Fruit fly (Drosophila melanogaster): Measurements from ENCODE around the gene Cul5.

DNA sequence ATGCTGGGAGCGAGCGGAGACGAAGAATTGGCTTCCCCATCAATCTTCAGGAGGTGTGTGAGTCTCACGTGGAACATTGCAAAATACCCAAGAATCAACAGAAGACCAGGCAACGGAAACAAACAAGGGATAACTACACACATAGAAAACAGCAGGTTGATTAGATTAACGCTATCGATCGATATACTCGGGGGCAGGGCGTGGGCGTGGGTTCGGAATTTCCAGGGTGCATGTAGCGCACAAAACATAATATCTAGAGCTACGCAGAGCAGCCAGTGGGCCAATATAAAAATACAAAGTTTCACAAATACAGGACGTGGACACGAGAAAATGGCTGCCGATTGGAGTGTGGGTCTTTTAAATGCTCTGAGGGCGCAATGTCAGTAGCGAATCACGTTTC, 3.4 kb downstream of the Cul5 start:
- TF ChIP-seq ttk (optimal IDR thresholded peaks at IDR 0.05), result no peak
- no peak for TF ChIP-seq psq (optimal IDR thresholded peaks at IDR 0.05)
- TF ChIP-seq Myc (optimal IDR thresholded peaks at IDR 0.05), result no peak
- TF ChIP-seq h (optimal IDR thresholded peaks at IDR 0.05), result no peak
